Worm (Caenorhabditis elegans) whole organism, midembryonic: ENCODE measurements around the gene C27D8.1.

ENCODE experiments used
- T22C8.4 ChIP-seq: fragments of 200-800 bp; sonication (Bioruptor generic); IDR thresholded peaks from 2 replicates; pipeline ENCODE4 v1.3.6; 2022; ENCODE audit warnings: missing genetic modification characterization, missing compliant biosample characterization
- ztf-23 ChIP-seq: fragments of 200-800 bp; sonication (Bioruptor generic); IDR thresholded peaks from 2 replicates; pipeline ENCODE4 v1.3.6; 2022; ENCODE audit warnings: missing genetic modification reagents, missing genetic modification characterization, missing compliant biosample characterization

- TF ChIP-seq ztf-23 (GFP tag; lab: Robert Waterston, UW) (no peak), T22C8.4 (GFP tag; lab: Robert Waterston, UW) (no peak)
Measured at ce11 chrIV:12762782-12763181, 45.2 kb downstream of the C27D8.1 start.
